Worm (Caenorhabditis elegans): ENCODE measurements around the gene ZK896.4.

ZK896.4 gene

DNA sequence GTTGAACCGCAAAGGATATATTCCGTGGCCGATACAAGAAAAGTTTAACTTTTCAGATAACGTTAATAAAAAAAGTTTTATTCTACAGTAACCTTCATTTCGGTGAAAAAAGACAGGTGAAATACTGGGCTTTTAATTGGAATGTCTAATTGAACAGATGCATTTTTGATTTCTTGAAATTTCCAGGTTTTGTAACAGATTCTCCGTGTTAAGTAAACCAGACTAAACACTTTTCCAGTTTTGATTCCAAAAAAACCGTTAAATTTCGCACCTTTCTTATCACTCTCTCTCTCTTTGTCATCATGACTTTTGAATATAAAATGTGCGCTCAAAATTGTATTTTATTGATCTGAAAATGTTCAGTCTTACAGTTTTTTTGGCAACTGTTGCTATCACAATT lies 35.2 kb upstream of the ZK896.4 start, which contains the start of gene C32H11.3:
C32H11.3 (plus strand) TSS at position 301 of the 400 bp plus-strand sequence.
- TF ChIP-seq ekl-4 (GFP tag; IDR thresholded peaks at IDR 0.05) = no peak
- no peak for TF ChIP-seq lag-1 (GFP tag; IDR thresholded peaks at IDR 0.05)
- no peak for TF ChIP-seq B0019.2 (GFP tag; conservative IDR thresholded peaks at IDR 0.05)
- no peak for TF ChIP-seq madf-3 (GFP tag; IDR thresholded peaks at IDR 0.05)
- TF ChIP-seq snpc-1.1 (tag; optimal IDR thresholded peaks at IDR 0.05; ENCODE audit: insufficient read depth) = no peak
- TF ChIP-seq unc-62 (GFP tag; optimal IDR thresholded peaks at IDR 0.05) = no peak
- TF ChIP-seq ceh-91 (GFP tag; IDR thresholded peaks at IDR 0.05) = no peak
- no peak for TF ChIP-seq aptf-2 (GFP tag; conservative IDR thresholded peaks at IDR 0.05)
- TF ChIP-seq ztf-26 (tag; optimal IDR thresholded peaks at IDR 0.05) = no peak
- no peak for TF ChIP-seq tbp1 (GFP tag; optimal IDR thresholded peaks at IDR 0.05)
- no peak for TF ChIP-seq attf-6 (GFP tag; IDR thresholded peaks at IDR 0.05)
- TF ChIP-seq him-1 (tag; optimal IDR thresholded peaks at IDR 0.05) = no peak
- TF ChIP-seq C06A6.2 (GFP tag; conservative IDR thresholded peaks at IDR 0.05) = no peak
- no peak for TF ChIP-seq cebp-1 (GFP tag; IDR thresholded peaks at IDR 0.05)
- no peak for TF ChIP-seq cebp-1 (tag; optimal IDR thresholded peaks at IDR 0.05)
- TF ChIP-seq gei-17 (GFP tag; optimal IDR thresholded peaks at IDR 0.05) = no peak
- TF ChIP-seq akir-1 (GFP tag; optimal IDR thresholded peaks at IDR 0.05) = no peak
- no peak for TF ChIP-seq F57C9.4 (tag; optimal IDR thresholded peaks at IDR 0.05)
- TF ChIP-seq snpc-3.4 (tag; optimal IDR thresholded peaks at IDR 0.05) = no peak
- TF ChIP-seq dox-1 (GFP tag; IDR thresholded peaks at IDR 0.05) = no peak

DNA sequence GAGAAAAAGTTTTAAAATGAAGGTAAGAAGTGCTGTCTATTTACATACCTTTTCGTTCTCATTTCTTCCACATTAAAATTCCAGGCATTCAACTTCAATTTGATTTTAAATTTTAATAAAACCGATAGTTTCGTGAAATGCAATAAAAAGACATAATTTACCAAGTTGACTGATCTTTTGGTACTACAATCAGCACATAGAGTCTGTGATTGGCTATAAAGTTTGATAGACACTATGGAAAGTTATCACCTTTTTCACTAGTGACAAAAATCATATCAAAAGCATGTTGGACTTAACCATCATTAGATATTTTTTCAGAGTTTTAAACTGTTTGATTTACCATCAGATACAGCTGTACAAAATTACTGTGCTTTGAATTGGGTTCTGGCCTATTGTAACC lies 32.4 kb upstream of the ZK896.4 start, which contains the start of gene srz-15:
srz-15 (plus strand) TSS at position 301 of the 400 bp plus-strand sequence.
- TF ChIP-seq attf-3 (GFP tag; conservative IDR thresholded peaks at IDR 0.05) (no peak), Y67H2A.10 (GFP tag; conservative IDR thresholded peaks at IDR 0.05) (no peak), ceh-100 (GFP tag; IDR thresholded peaks at IDR 0.05) (no peak), let-526 (GFP tag; IDR thresholded peaks at IDR 0.05) (no peak), mxl-1 (tag; optimal IDR thresholded peaks at IDR 0.05) (no peak)

DNA sequence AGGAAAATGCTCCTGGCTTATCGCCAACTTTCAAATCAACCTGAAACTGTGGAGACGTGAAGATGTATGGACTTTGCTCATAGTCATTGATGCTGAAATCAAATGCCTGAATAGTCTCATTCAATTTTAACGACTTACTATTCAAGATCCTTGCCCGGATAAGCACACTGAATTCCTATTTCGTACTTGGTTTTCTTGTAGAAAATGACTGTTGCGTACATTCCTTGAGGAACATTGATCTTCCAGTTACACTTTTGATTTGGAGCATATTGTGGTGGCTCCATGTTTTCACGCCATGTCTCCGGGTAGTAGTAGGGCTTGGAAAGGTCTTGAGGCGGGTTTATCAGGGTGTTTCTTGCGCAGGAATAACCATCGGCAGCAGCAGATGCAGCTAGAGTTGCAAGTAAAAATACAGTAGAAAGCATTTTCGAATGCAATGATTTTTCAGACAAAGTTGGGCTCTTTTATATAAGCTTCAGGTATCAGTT lies 31.5 kb upstream of the ZK896.4 start, which contains the start of gene irg-6:
irg-6 (minus strand) TSS at position 438 of the 488 bp plus-strand sequence.
- TF ChIP-seq lin-40 (tag; optimal IDR thresholded peaks at IDR 0.05) = no peak
- no peak for TF ChIP-seq lin-35 (GFP tag; optimal IDR thresholded peaks at IDR 0.05)
- no peak for TF ChIP-seq cebp-1 (GFP tag; IDR thresholded peaks at IDR 0.05)
- no peak for TF ChIP-seq cebp-1 (tag; optimal IDR thresholded peaks at IDR 0.05)
- no peak for TF ChIP-seq ztf-26 (tag; optimal IDR thresholded peaks at IDR 0.05)
- TF ChIP-seq hsf-1 (GFP tag; IDR thresholded peaks at IDR 0.05) = no peak
- no peak for TF ChIP-seq lsl-1 (GFP tag; optimal IDR thresholded peaks at IDR 0.05)
- TF ChIP-seq ceh-58 (GFP tag; IDR thresholded peaks at IDR 0.05) = no peak
- TF ChIP-seq mxl-1 (tag; optimal IDR thresholded peaks at IDR 0.05) = no peak
- no peak for TF ChIP-seq nhr-27 (tag; optimal IDR thresholded peaks at IDR 0.05)
- TF ChIP-seq F37B4.10 (GFP tag; IDR thresholded peaks at IDR 0.05) = no peak
- no peak for TF ChIP-seq die-1 (tag; optimal IDR thresholded peaks at IDR 0.05)
- no peak for TF ChIP-seq madf-10 (tag; optimal IDR thresholded peaks at IDR 0.05)
- no peak for TF ChIP-seq him-1 (tag; optimal IDR thresholded peaks at IDR 0.05)
- no peak for TF ChIP-seq lir-1 (GFP tag; conservative IDR thresholded peaks at IDR 0.05)
- TF ChIP-seq lin-26 (GFP tag; IDR thresholded peaks at IDR 0.05) = no peak
- TF ChIP-seq T26A5.8 (tag; optimal IDR thresholded peaks at IDR 0.05) = no peak
- no peak for TF ChIP-seq let-526 (GFP tag; IDR thresholded peaks at IDR 0.05)
- TF ChIP-seq Y56A3A.18 (GFP tag; IDR thresholded peaks at IDR 0.05) = no peak
- no peak for TF ChIP-seq F57C9.4 (tag; optimal IDR thresholded peaks at IDR 0.05)
